Worm (Caenorhabditis elegans) whole organism, mixed stage, embryonic: ENCODE data around the gene T13F3.4.

ENCODE experiments used
- bed-3 ChIP-seq: fragments of 200-800 bp; sonication (Bioruptor generic); optimal IDR thresholded peaks from 3 replicates; lab custom pipeline; 2018; ENCODE audit warnings: mild to moderate bottlenecking, missing genetic modification characterization, moderate library complexity, missing compliant biosample characterization
- blmp-1 ChIP-seq: fragments of 150-350 bp; optimal IDR thresholded peaks from 2 replicates; lab custom pipeline; 2014; ENCODE audit warnings: missing biosample characterization, missing genetic modification characterization
- ceh-39 ChIP-seq: fragments of 150-350 bp; optimal IDR thresholded peaks from 2 replicates; lab custom pipeline; 2014; ENCODE audit warnings: missing biosample characterization, missing genetic modification characterization
- ceh-43 ChIP-seq: fragments of 200-800 bp; sonication (Bioruptor generic); optimal IDR thresholded peaks from 2 replicates; lab custom pipeline; 2018; ENCODE audit warnings: mild to moderate bottlenecking, missing genetic modification characterization, moderate library complexity, missing compliant biosample characterization
- ceh-83 ChIP-seq: fragments of 200-800 bp; sonication (Bioruptor generic); optimal IDR thresholded peaks from 2 replicates; lab custom pipeline; 2018; ENCODE audit warnings: mild to moderate bottlenecking, missing genetic modification characterization, missing compliant biosample characterization
- ces-1 ChIP-seq: fragments of 150-350 bp; optimal IDR thresholded peaks from 2 replicates; lab custom pipeline; 2014; ENCODE audit warnings: missing biosample characterization, missing genetic modification reagents, missing genetic modification characterization
- cnd-1 ChIP-seq: fragments of 200-800 bp; sonication (Bioruptor generic); optimal IDR thresholded peaks from 2 replicates; lab custom pipeline; 2018; ENCODE audit warnings: mild to moderate bottlenecking, missing genetic modification characterization, missing compliant biosample characterization
- drap-1 ChIP-seq: fragments of 200-800 bp; sonication (Bioruptor generic); optimal IDR thresholded peaks from 3 replicates; lab custom pipeline; 2018; ENCODE audit warnings: mild to moderate bottlenecking, missing genetic modification characterization, missing compliant biosample characterization
- elt-1 ChIP-seq: sonication (generic microtip); optimal IDR thresholded peaks from 2 replicates; lab custom pipeline; 2017; ENCODE audit warnings: missing genetic modification characterization, mild to moderate bottlenecking, missing compliant biosample characterization, antibody characterized with exemption, moderate library complexity, borderline replicate concordance; ENCODE audit not compliant: insufficient read depth
- elt-3 ChIP-seq: fragments of 150-350 bp; optimal IDR thresholded peaks from 2 replicates; lab custom pipeline; 2014; ENCODE audit warnings: missing biosample characterization, missing genetic modification characterization
- flh-1 ChIP-seq: fragments of 200-800 bp; sonication (Bioruptor generic); optimal IDR thresholded peaks from 2 replicates; lab custom pipeline; 2018; ENCODE audit warnings: mild to moderate bottlenecking, missing genetic modification characterization, moderate library complexity, missing compliant biosample characterization
- ham-2 ChIP-seq: fragments of 200-800 bp; sonication (Bioruptor generic); optimal IDR thresholded peaks from 2 replicates; lab custom pipeline; 2018; ENCODE audit warnings: mild to moderate bottlenecking, missing genetic modification characterization, missing compliant biosample characterization
- lin-13 ChIP-seq: fragments of 150-350 bp; optimal IDR thresholded peaks from 2 replicates; lab custom pipeline; 2014; ENCODE audit warnings: missing biosample characterization, missing genetic modification characterization
- lin-32 ChIP-seq: fragments of 200-800 bp; sonication (Bioruptor generic); optimal IDR thresholded peaks from 2 replicates; lab custom pipeline; 2018; ENCODE audit warnings: mild to moderate bottlenecking, missing genetic modification characterization, missing compliant biosample characterization
- lsy-2 ChIP-seq: fragments of 150-350 bp; optimal IDR thresholded peaks from 2 replicates; lab custom pipeline; 2014; ENCODE audit warnings: missing biosample characterization, missing genetic modification characterization
- mab-5 ChIP-seq: fragments of 150-350 bp; optimal IDR thresholded peaks from 2 replicates; lab custom pipeline; 2014; ENCODE audit warnings: missing biosample characterization, missing genetic modification characterization
- mep-1 ChIP-seq: fragments of 150-350 bp; optimal IDR thresholded peaks from 2 replicates; lab custom pipeline; 2017; ENCODE audit warnings: missing biosample characterization, missing genetic modification reagents, missing genetic modification characterization, inconsistent platforms
- mls-2 ChIP-seq: sonication (generic microtip); optimal IDR thresholded peaks from 2 replicates; lab custom pipeline; 2016; ENCODE audit warnings: mild to moderate bottlenecking, missing genetic modification characterization, moderate library complexity, missing compliant biosample characterization
- nhr-2 ChIP-seq: fragments of 150-350 bp; optimal IDR thresholded peaks from 2 replicates; lab custom pipeline; 2014; ENCODE audit warnings: missing biosample characterization, missing genetic modification characterization
- nhr-28 ChIP-seq: fragments of 150-350 bp; optimal IDR thresholded peaks from 2 replicates; lab custom pipeline; 2014; ENCODE audit warnings: missing biosample characterization, missing genetic modification characterization
- nhr-76 ChIP-seq: sonication (generic microtip); optimal IDR thresholded peaks from 2 replicates; lab custom pipeline; 2017; ENCODE audit warnings: missing biosample characterization, missing genetic modification characterization
- pha-4 ChIP-seq: fragments of 150-350 bp; optimal IDR thresholded peaks from 2 replicates; lab custom pipeline; 2018; ENCODE audit warnings: missing biosample characterization, missing genetic modification reagents, missing genetic modification characterization
- sem-2 ChIP-seq: fragments of 200-800 bp; sonication (Bioruptor generic); optimal IDR thresholded peaks from 2 replicates; lab custom pipeline; 2018; ENCODE audit warnings: mild to moderate bottlenecking, missing genetic modification characterization, missing compliant biosample characterization
- snpc-4 ChIP-seq: fragments of 150-350 bp; optimal IDR thresholded peaks from 2 replicates; lab custom pipeline; 2014; ENCODE audit warnings: missing biosample characterization, missing genetic modification characterization
- sptf-1 ChIP-seq: sonication (generic microtip); optimal IDR thresholded peaks from 2 replicates; lab custom pipeline; 2017; ENCODE audit warnings: mild to moderate bottlenecking, missing genetic modification characterization, moderate library complexity, missing compliant biosample characterization
- tbx-8 ChIP-seq: fragments of 200-800 bp; sonication (Bioruptor generic); optimal IDR thresholded peaks from 2 replicates; lab custom pipeline; 2018; ENCODE audit warnings: mild to moderate bottlenecking, missing genetic modification characterization, moderate library complexity, missing compliant biosample characterization
- unc-62 ChIP-seq: fragments of 150-350 bp; optimal IDR thresholded peaks from 2 replicates; lab custom pipeline; 2014; ENCODE audit warnings: missing biosample characterization, missing genetic modification reagents, missing genetic modification characterization
- zip-8 ChIP-seq: fragments of 150-350 bp; optimal IDR thresholded peaks from 2 replicates; lab custom pipeline; 2014; ENCODE audit warnings: missing biosample characterization, missing genetic modification characterization
- ztf-11 ChIP-seq: fragments of 150-350 bp; optimal IDR thresholded peaks from 2 replicates; lab custom pipeline; 2014; ENCODE audit warnings: missing biosample characterization, missing genetic modification characterization

The T13F3.4 gene

ce11 chrV:16235135-16235534, 31.3 kb downstream of the T13F3.4 start, which contains the start of gene F21H7.3:
Gene F21H7.3 (minus strand): TSS chrV:16235235.
- TF ChIP-seq ham-2 (GFP tag; lab: Kevin White, UChicago): no peak
- no peak for TF ChIP-seq nhr-28 (tag; lab: Kevin White, UChicago)
- TF ChIP-seq pha-4: no peak
- TF ChIP-seq sptf-1 (tag; lab: Kevin White, UChicago): no peak
- no peak for TF ChIP-seq ceh-43 (GFP tag; lab: Kevin White, UChicago)
- TF ChIP-seq zip-8: no peak
- TF ChIP-seq ces-1 (GFP tag; lab: Kevin White, UChicago): no peak
- no peak for TF ChIP-seq mab-5
- no peak for TF ChIP-seq lin-13 (tag; lab: Kevin White, UChicago)
- no peak for TF ChIP-seq ztf-11 (tag; lab: Kevin White, UChicago)
- TF ChIP-seq elt-1 (tag; lab: Kevin White, UChicago): no peak
- TF ChIP-seq mls-2: no peak
- TF ChIP-seq nhr-76 (tag; lab: Kevin White, UChicago): no peak
- TF ChIP-seq snpc-4 (tag; lab: Kevin White, UChicago): no peak

- TF ChIP-seq mab-5 (no peak), lin-13 (tag; lab: Kevin White, UChicago) (no peak), ham-2 (GFP tag; lab: Kevin White, UChicago) (no peak), unc-62 (no peak), tbx-8 (GFP tag; lab: Kevin White, UChicago) (no peak), sptf-1 (tag; lab: Kevin White, UChicago) (no peak), mep-1 (tag; lab: Kevin White, UChicago) (no peak), ceh-43 (GFP tag; lab: Kevin White, UChicago) (no peak), elt-1 (tag; lab: Kevin White, UChicago) (no peak), zip-8 (no peak), nhr-2 (no peak)
These were observed 32.8 kb downstream of the T13F3.4 start, which contains the start of gene clec-233 for ce11 chrV:16233624-16234023. Gene clec-233 (plus strand): TSS chrV:16233924.

- TF ChIP-seq elt-3 (no peak), nhr-28 (tag; lab: Kevin White, UChicago) (no peak), ceh-39 (tag; lab: Kevin White, UChicago) (no peak), pha-4 (no peak), ceh-83 (GFP tag; lab: Kevin White, UChicago) (no peak), drap-1 (GFP tag; lab: Kevin White, UChicago) (no peak), cnd-1 (tag; lab: Kevin White, UChicago) (no peak), lsy-2 (tag; lab: Kevin White, UChicago) (no peak), mab-5 (no peak), flh-1 (GFP tag; lab: Kevin White, UChicago) (no peak)
These were observed 34.2 kb downstream of the T13F3.4 start, which contains the start of gene gst-22 for ce11 chrV:16232180-16232579. Gene gst-22 (minus strand): TSS chrV:16232282.

ce11 chrV:16229896-16230295, 36.5 kb downstream of the T13F3.4 start, which contains the start of the genes F21H7.2 and F21H7.12:
Gene F21H7.2 (minus strand): TSS chrV:16229996.
Gene F21H7.12 (plus strand): TSS chrV:16230165.
- TF ChIP-seq bed-3 (GFP tag; lab: Kevin White, UChicago): no peak
- TF ChIP-seq ces-1 (GFP tag; lab: Kevin White, UChicago): no peak
- TF ChIP-seq ztf-11 (tag; lab: Kevin White, UChicago): no peak
- no peak for TF ChIP-seq lsy-2 (tag; lab: Kevin White, UChicago)
- TF ChIP-seq sem-2 (GFP tag; lab: Kevin White, UChicago): no peak

- TF ChIP-seq zip-8 (peak; percentile 69), nhr-2 (no peak)
- TF ChIP-seq, all 35 proteins: peak for 1
These were observed 37.0 kb downstream of the T13F3.4 start for ce11 chrV:16229439-16229838.

- TF ChIP-seq mab-5 (no peak), tbx-8 (GFP tag; lab: Kevin White, UChicago) (no peak), ces-1 (GFP tag; lab: Kevin White, UChicago) (no peak), zip-8 (no peak), ceh-43 (GFP tag; lab: Kevin White, UChicago) (no peak), ham-2 (GFP tag; lab: Kevin White, UChicago) (no peak), blmp-1 (no peak), elt-1 (tag; lab: Kevin White, UChicago) (no peak), bed-3 (GFP tag; lab: Kevin White, UChicago) (no peak), nhr-28 (tag; lab: Kevin White, UChicago) (no peak), cnd-1 (tag; lab: Kevin White, UChicago) (no peak), sem-2 (GFP tag; lab: Kevin White, UChicago) (no peak), nhr-2 (no peak), lsy-2 (tag; lab: Kevin White, UChicago) (no peak), pha-4 (no peak), lin-32 (GFP tag; lab: Kevin White, UChicago) (no peak)
These were observed 39.8 kb downstream of the T13F3.4 start, which contains the start of gene F11A5.13 for ce11 chrV:16226581-16226980. Gene F11A5.13 (minus strand): TSS chrV:16226681.
